Worm (Caenorhabditis elegans) whole organism, L2 larva: ENCODE measurements around the gene cdk-1.

Experiments used
- F13H6.1 ChIP-seq: sonication (generic microtip); optimal IDR thresholded peaks from 2 replicates; lab custom pipeline; 2016; ENCODE audit warnings: missing genetic modification characterization, missing compliant biosample characterization
- ZK546.5 ChIP-seq: sonication (generic microtip); optimal IDR thresholded peaks from 2 replicates; lab custom pipeline; 2017; ENCODE audit warnings: missing biosample characterization, missing genetic modification characterization
- lin-13 ChIP-seq: fragments of 150-350 bp; optimal IDR thresholded peaks from 2 replicates; lab custom pipeline; 2014; ENCODE audit warnings: missing biosample characterization, missing genetic modification reagents, missing genetic modification characterization
- nhr-11 ChIP-seq: fragments of 150-350 bp; optimal IDR thresholded peaks from 2 replicates; lab custom pipeline; 2014; ENCODE audit warnings: missing biosample characterization, missing genetic modification characterization
- nhr-237 ChIP-seq: fragments of 150-350 bp; optimal IDR thresholded peaks from 2 replicates; lab custom pipeline; 2014; ENCODE audit warnings: missing biosample characterization, missing genetic modification characterization
- sma-9 ChIP-seq, 2 experiments: fragments of 150-350 bp in 1 of 2; sonication (generic microtip) in 1 of 2; optimal IDR thresholded peaks; 2 replicates each; lab custom pipeline; 2014 to 2016; ENCODE audit warnings: missing genetic modification characterization in 2 of 2, mild to moderate bottlenecking in 1 of 2, missing biosample characterization in 1 of 2, missing compliant biosample characterization in 1 of 2, missing genetic modification reagents in 1 of 2, moderate library complexity in 1 of 2
- unc-62 ChIP-seq: fragments of 150-350 bp; optimal IDR thresholded peaks from 2 replicates; lab custom pipeline; 2014; ENCODE audit warnings: missing biosample characterization, missing genetic modification reagents, missing genetic modification characterization

DNA sequence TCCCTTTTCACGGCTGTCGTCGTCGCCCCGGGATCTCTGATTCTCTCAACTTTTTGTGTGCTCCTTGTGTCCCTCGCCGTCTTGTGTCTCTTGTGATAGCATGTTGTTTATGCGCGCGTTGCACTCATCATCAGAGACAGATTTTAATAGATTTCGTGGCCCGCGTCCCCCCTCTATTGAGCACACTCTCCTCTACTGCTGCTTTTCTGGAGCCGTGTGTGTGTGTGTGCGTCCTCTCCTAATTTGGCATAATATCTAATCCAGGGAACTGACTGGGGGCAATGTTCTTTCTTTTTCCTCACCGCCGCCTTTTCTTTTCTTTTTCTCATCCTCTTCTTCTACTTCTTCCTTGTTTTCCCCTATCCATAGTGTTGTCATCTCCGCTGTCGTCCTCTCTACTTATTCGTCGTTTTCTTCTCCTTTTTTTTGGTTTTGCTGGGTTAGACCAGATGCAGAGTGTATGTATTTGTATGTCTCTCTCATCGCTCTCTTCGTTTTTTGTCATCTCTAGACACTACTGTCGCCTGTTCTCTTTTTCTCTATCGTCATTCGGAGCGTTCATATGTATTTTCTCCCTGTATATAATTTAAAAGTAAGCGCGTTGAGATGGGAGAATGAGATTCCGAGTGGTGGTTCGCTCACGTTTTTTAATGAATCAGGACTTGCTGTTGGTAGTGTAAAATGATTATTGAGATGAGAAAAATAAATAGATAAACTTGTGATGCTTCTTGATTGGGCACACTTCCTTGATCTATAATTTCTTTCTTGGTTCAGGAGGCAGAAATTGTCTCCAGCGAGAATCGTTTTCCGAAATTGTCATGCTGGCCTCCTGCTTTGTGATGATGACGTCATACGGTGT, 43.3 kb upstream of the cdk-1 start:
- TF ChIP-seq lin-13 (GFP tag; lab: Kevin White, UChicago) (no peak), nhr-11 (tag; lab: Kevin White, UChicago) (no peak), sma-9 (GFP tag; optimal IDR thresholded peaks at IDR 0.05; lab: Kevin White, UChicago) (peak; percentile 58), sma-9 (tag; optimal IDR thresholded peaks at IDR 0.05; lab: Kevin White, UChicago) (no peak), F13H6.1 (tag; lab: Kevin White, UChicago) (peak; percentile 74), nhr-237 (no peak), ZK546.5 (tag; lab: Kevin White, UChicago) (no peak), unc-62 (GFP tag; lab: Kevin White, UChicago) (no peak)
